Worm (Caenorhabditis elegans): ENCODE data around the gene C25E10.11.

- TF ChIP-seq nhr-237 (tag; optimal IDR thresholded peaks at IDR 0.05): no peak
- TF ChIP-seq pha-4 (tag; optimal IDR thresholded peaks at IDR 0.05): no peak
Measured at ce11 chrV:9053969-9054368, 4.6 kb downstream of the C25E10.11 start, which contains the start of gene C25E10.8.
